Worm (Caenorhabditis elegans) whole organism, L4 larva: ENCODE data around the gene F20A1.6.

Experiments used
- F26F4.8 ChIP-seq: fragments of 200-800 bp; sonication (Bioruptor generic); conservative IDR thresholded peaks from 2 replicates; pipeline ENCODE4 v1.3.6; 2022; ENCODE audit warnings: missing genetic modification characterization, missing compliant biosample characterization
- F49E8.2 ChIP-seq: sonication (generic microtip); optimal IDR thresholded peaks from 2 replicates; lab custom pipeline; 2016; ENCODE audit warnings: missing compliant biosample characterization, mild to moderate bottlenecking, missing genetic modification characterization, borderline replicate concordance
- T20F7.1 ChIP-seq: fragments of 200-800 bp; sonication (Bioruptor generic); optimal IDR thresholded peaks from 2 replicates; lab custom pipeline; 2018; ENCODE audit warnings: mild to moderate bottlenecking, missing genetic modification characterization, missing compliant biosample characterization
- Y105C5A.15 ChIP-seq: fragments of 200-800 bp; sonication (Bioruptor generic); IDR thresholded peaks from 2 replicates; pipeline ENCODE4 v1.3.6; 2022; ENCODE audit warnings: missing genetic modification characterization, missing compliant biosample characterization
- Y75B8A.6 ChIP-seq: fragments of 200-800 bp; sonication (Bioruptor generic); IDR thresholded peaks from 2 replicates; pipeline ENCODE4 v1.3.6; 2022; ENCODE audit warnings: missing genetic modification reagents, missing genetic modification characterization, missing compliant biosample characterization
- ZK337.2 ChIP-seq: fragments of 200-800 bp; sonication (Bioruptor generic); IDR thresholded peaks from 2 replicates; pipeline ENCODE4 v1.3.6; 2022; ENCODE audit warnings: missing genetic modification reagents, missing genetic modification characterization, missing compliant biosample characterization
- aha-1 ChIP-seq: fragments of 150-350 bp; peaks from one replicate; lab custom pipeline; 2014; ENCODE audit warnings: missing biosample characterization, missing genetic modification characterization
- ceh-28 ChIP-seq: fragments of 150-350 bp; optimal IDR thresholded peaks from 2 replicates; lab custom pipeline; 2014; ENCODE audit warnings: missing biosample characterization, missing genetic modification reagents, missing genetic modification characterization
- ceh-32 ChIP-seq: sonication (generic microtip); optimal IDR thresholded peaks from 2 replicates; lab custom pipeline; 2016; ENCODE audit warnings: mild to moderate bottlenecking, missing genetic modification characterization, missing compliant biosample characterization; ENCODE audit not compliant: poor library complexity
- ceh-62 ChIP-seq: sonication (generic microtip); optimal IDR thresholded peaks from 2 replicates; lab custom pipeline; 2017; ENCODE audit warnings: missing biosample characterization, missing genetic modification characterization
- ces-1 ChIP-seq: fragments of 150-350 bp; sonication (generic microtip); optimal IDR thresholded peaks from 4 replicates; lab custom pipeline; 2014; ENCODE audit warnings: missing biosample characterization, missing genetic modification reagents, missing genetic modification characterization
- cey-2 ChIP-seq: sonication (generic microtip); optimal IDR thresholded peaks from 3 replicates; lab custom pipeline; 2017; ENCODE audit warnings: missing genetic modification characterization, mild to moderate bottlenecking, missing compliant biosample characterization, antibody characterized with exemption, borderline replicate concordance; ENCODE audit not compliant: insufficient read depth
- duxl-1 ChIP-seq: sonication (generic microtip); optimal IDR thresholded peaks from 2 replicates; lab custom pipeline; 2016; ENCODE audit warnings: mild to moderate bottlenecking, missing genetic modification characterization, moderate library complexity, missing compliant biosample characterization; ENCODE audit not compliant: poor library complexity
- fkh-10 ChIP-seq: fragments of 150-350 bp; optimal IDR thresholded peaks from 2 replicates; lab custom pipeline; 2014; ENCODE audit warnings: missing biosample characterization, missing genetic modification reagents, missing genetic modification characterization
- hif-1 ChIP-seq, 2 experiments: sonication (generic microtip); optimal IDR thresholded peaks; 2 replicates each; lab custom pipeline; 2016 to 2017; ENCODE audit warnings: missing compliant biosample characterization in 2 of 2, missing genetic modification characterization in 2 of 2, missing genetic modification reagents in 2 of 2, missing genotype in 2 of 2, mild to moderate bottlenecking in 1 of 2
- hlh-11 ChIP-seq: fragments of 200-800 bp; sonication (Bioruptor generic); optimal IDR thresholded peaks from 2 replicates; lab custom pipeline; 2018; ENCODE audit warnings: mild to moderate bottlenecking, missing genetic modification characterization, missing compliant biosample characterization
- lim-7 ChIP-seq: fragments of 200-800 bp; sonication (Bioruptor generic); IDR thresholded peaks from 2 replicates; pipeline ENCODE4 v1.3.6; 2022; ENCODE audit warnings: missing genetic modification characterization, missing compliant biosample characterization
- lin-13 ChIP-seq: fragments of 150-350 bp; optimal IDR thresholded peaks from 2 replicates; lab custom pipeline; 2014; ENCODE audit warnings: missing biosample characterization, missing genetic modification reagents, missing genetic modification characterization
- lin-38 ChIP-seq: fragments of 200-800 bp; sonication (Bioruptor generic); IDR thresholded peaks from 2 replicates; pipeline ENCODE4 v1.3.6; 2022; ENCODE audit warnings: missing genetic modification reagents, missing genetic modification characterization, missing compliant biosample characterization
- madf-5 ChIP-seq, 2 experiments: fragments of 200-800 bp; sonication (Bioruptor generic); IDR thresholded peaks; 2 replicates each; pipeline ENCODE4 v1.3.6; 2022; ENCODE audit warnings: missing compliant biosample characterization in 2 of 2, missing genetic modification characterization in 2 of 2
- mdl-1 ChIP-seq, 2 experiments: fragments of 150-350 bp in 1 of 2; sonication (generic microtip) in 1 of 2; optimal IDR thresholded peaks; 2 replicates each; lab custom pipeline; 2014 to 2017; ENCODE audit warnings: missing biosample characterization in 2 of 2, missing genetic modification characterization in 2 of 2
- mdt-29 ChIP-seq: fragments of 200-800 bp; sonication (Bioruptor generic); IDR thresholded peaks from 2 replicates; pipeline ENCODE4 v1.3.6; 2022; ENCODE audit warnings: missing genetic modification reagents, missing genetic modification characterization, missing compliant biosample characterization
- mes-2 ChIP-seq: sonication (generic microtip); optimal IDR thresholded peaks from 2 replicates; lab custom pipeline; 2016; ENCODE audit warnings: missing genotype, mild to moderate bottlenecking, missing genetic modification characterization, missing compliant biosample characterization; ENCODE audit not compliant: poor library complexity, severe bottlenecking
- mxl-3 ChIP-seq: fragments of 200-800 bp; sonication (Bioruptor generic); optimal IDR thresholded peaks from 2 replicates; lab custom pipeline; 2018; ENCODE audit warnings: mild to moderate bottlenecking, missing genetic modification characterization, missing compliant biosample characterization
- nhr-102 ChIP-seq: sonication (generic microtip); optimal IDR thresholded peaks from 2 replicates; lab custom pipeline; 2016; ENCODE audit warnings: mild to moderate bottlenecking, missing genetic modification characterization, moderate library complexity, missing compliant biosample characterization
- nhr-11 ChIP-seq: fragments of 150-350 bp; optimal IDR thresholded peaks from 2 replicates; lab custom pipeline; 2014; ENCODE audit warnings: missing biosample characterization, missing genetic modification characterization
- nhr-237 ChIP-seq: sonication (generic microtip); optimal IDR thresholded peaks from 2 replicates; lab custom pipeline; 2017; ENCODE audit warnings: missing biosample characterization, missing genetic modification characterization
- nhr-25 ChIP-seq: sonication (generic microtip); optimal IDR thresholded peaks from 2 replicates; lab custom pipeline; 2017; ENCODE audit warnings: missing genetic modification characterization, mild to moderate bottlenecking, missing compliant biosample characterization, antibody characterized with exemption, moderate library complexity, borderline replicate concordance; ENCODE audit not compliant: insufficient read depth
- nhr-6 ChIP-seq: fragments of 150-350 bp; optimal IDR thresholded peaks from 2 replicates; lab custom pipeline; 2014; ENCODE audit warnings: missing biosample characterization, missing genetic modification characterization
- nhr-76 ChIP-seq: fragments of 150-350 bp; optimal IDR thresholded peaks from 2 replicates; lab custom pipeline; 2014; ENCODE audit warnings: missing biosample characterization, missing genetic modification characterization
- nhr-77 ChIP-seq: fragments of 150-350 bp; optimal IDR thresholded peaks from 2 replicates; lab custom pipeline; 2014; ENCODE audit warnings: missing biosample characterization, missing genetic modification characterization
- pqm-1 ChIP-seq: sonication (generic microtip); optimal IDR thresholded peaks from 2 replicates; lab custom pipeline; 2017; ENCODE audit warnings: missing biosample characterization, missing genetic modification characterization
- rbr-2 ChIP-seq: sonication (generic microtip); optimal IDR thresholded peaks from 2 replicates; lab custom pipeline; 2016; ENCODE audit warnings: missing genotype, missing genetic modification characterization, missing compliant biosample characterization
- saeg-2 ChIP-seq: fragments of 200-800 bp; sonication (Bioruptor generic); IDR thresholded peaks from 2 replicates; pipeline ENCODE4 v1.3.6; 2022; ENCODE audit warnings: missing genetic modification reagents, missing genetic modification characterization, missing compliant biosample characterization
- sdz-12 ChIP-seq: fragments of 200-800 bp; sonication (Bioruptor generic); optimal IDR thresholded peaks from 2 replicates; lab custom pipeline; 2018; ENCODE audit warnings: mild to moderate bottlenecking, missing genetic modification characterization, missing compliant biosample characterization
- set-16 ChIP-seq: fragments of 200-800 bp; sonication (Bioruptor generic); IDR thresholded peaks from 2 replicates; pipeline ENCODE4 v1.3.6; 2022; ENCODE audit warnings: missing genetic modification reagents, missing genetic modification characterization, missing compliant biosample characterization
- spr-1 ChIP-seq: sonication (generic microtip); optimal IDR thresholded peaks from 2 replicates; lab custom pipeline; 2016; ENCODE audit warnings: mild to moderate bottlenecking, missing genetic modification characterization, missing compliant biosample characterization
- unc-39 ChIP-seq: sonication (generic microtip); optimal IDR thresholded peaks from 2 replicates; lab custom pipeline; 2017; ENCODE audit warnings: missing biosample characterization, missing genetic modification characterization
- unc-62 ChIP-seq, 3 experiments: fragments of 150-350 bp in 1 of 3; sonication (generic microtip); optimal IDR thresholded peaks in 2 of 3; peaks in 1 of 3; 1 replicate in 1 of 3; 2 replicates in 2 of 3; lab custom pipeline; 2014 to 2017; ENCODE audit warnings: missing biosample characterization in 3 of 3, missing genetic modification characterization in 3 of 3, missing genetic modification reagents in 3 of 3, missing genotype in 1 of 3
- zfp-3 ChIP-seq: fragments of 200-800 bp; sonication (Bioruptor generic); conservative IDR thresholded peaks from 2 replicates; pipeline ENCODE4 v1.3.6; 2022; ENCODE audit warnings: missing genetic modification reagents, missing genetic modification characterization, missing compliant biosample characterization
- zip-2 ChIP-seq: fragments of 150-350 bp; optimal IDR thresholded peaks from 2 replicates; lab custom pipeline; 2014; ENCODE audit warnings: missing biosample characterization, missing genetic modification characterization
- ztf-11 ChIP-seq: fragments of 150-350 bp; optimal IDR thresholded peaks from 2 replicates; lab custom pipeline; 2014; ENCODE audit warnings: missing biosample characterization, missing genetic modification characterization

Gene F20A1.6

ce11 chrV:7012617-7013016, 14.3 kb downstream of the F20A1.6 start, which contains the start of gene srw-127:
Gene srw-127 (plus strand): TSS chrV:7012917.
- TF ChIP-seq nhr-11 (tag; lab: Kevin White, UChicago) = no peak
- no peak for TF ChIP-seq F49E8.2 (tag; lab: Kevin White, UChicago)
- TF ChIP-seq zip-2 (tag; lab: Kevin White, UChicago) = no peak
- no peak for TF ChIP-seq set-16
- no peak for TF ChIP-seq ceh-32
- no peak for TF ChIP-seq mes-2
- no peak for TF ChIP-seq pqm-1 (tag; lab: Kevin White, UChicago)
- no peak for TF ChIP-seq duxl-1
- TF ChIP-seq mdl-1 (tag; optimal IDR thresholded peaks at IDR 0.05; lab: Kevin White, UChicago) = no peak
- no peak for TF ChIP-seq unc-39 (tag; lab: Kevin White, UChicago)
- TF ChIP-seq fkh-10 = no peak
- TF ChIP-seq spr-1 (tag; lab: Kevin White, UChicago) = no peak
- no peak for TF ChIP-seq lim-7 (GFP tag; lab: Robert Waterston, UW)
- no peak for TF ChIP-seq Y75B8A.6
- no peak for TF ChIP-seq saeg-2 (GFP tag; lab: Robert Waterston, UW)
- TF ChIP-seq nhr-6 (tag; lab: Kevin White, UChicago) = no peak
- TF ChIP-seq F26F4.8 (GFP tag; lab: Robert Waterston, UW) = no peak

- no peak for TF ChIP-seq unc-39 (tag; lab: Kevin White, UChicago)
- no peak for TF ChIP-seq aha-1 (tag; lab: Kevin White, UChicago)
- TF ChIP-seq mxl-3 (GFP tag; lab: Kevin White, UChicago) = no peak
- no peak for TF ChIP-seq hlh-11 (tag; lab: Kevin White, UChicago)
- no peak for TF ChIP-seq ztf-11
- TF ChIP-seq Y105C5A.15 (GFP tag; lab: Robert Waterston, UW) = no peak
- no peak for TF ChIP-seq madf-5 (GFP tag; IDR thresholded peaks at IDR 0.05; lab: Robert Waterston, UW)
- no peak for TF ChIP-seq hif-1 (tag; optimal IDR thresholded peaks at IDR 0.05; lab: Kevin White, UChicago)
- TF ChIP-seq ces-1 (GFP tag; lab: Kevin White, UChicago) = no peak
- TF ChIP-seq F26F4.8 (GFP tag; lab: Robert Waterston, UW) = no peak
- TF ChIP-seq zfp-3 (GFP tag; lab: Robert Waterston, UW) = no peak
- no peak for TF ChIP-seq nhr-237 (tag; lab: Kevin White, UChicago)
- TF ChIP-seq lin-13 (GFP tag; lab: Kevin White, UChicago) = no peak
- no peak for TF ChIP-seq lin-38
- TF ChIP-seq lim-7 (GFP tag; lab: Robert Waterston, UW) = no peak
These were observed 17.5 kb downstream of the F20A1.6 start, which contains the start of gene C33G8.2 for ce11 chrV:7009461-7009860. Gene C33G8.2 (plus strand): TSS chrV:7009761.

ce11 chrV:7007307-7007706, 19.6 kb downstream of the F20A1.6 start, which contains the start of gene drd-10:
Gene drd-10 (plus strand): TSS chrV:7007607.
- TF ChIP-seq ceh-62 = no peak
- TF ChIP-seq ZK337.2 = no peak
- no peak for TF ChIP-seq sdz-12 (GFP tag; lab: Kevin White, UChicago)
- no peak for TF ChIP-seq nhr-77
- TF ChIP-seq nhr-102 (tag; lab: Kevin White, UChicago) = no peak
- no peak for TF ChIP-seq T20F7.1
- TF ChIP-seq hif-1 (tag; optimal IDR thresholded peaks at IDR 0.05; lab: Kevin White, UChicago) = no peak
- TF ChIP-seq cey-2 (tag; lab: Kevin White, UChicago) = no peak
- no peak for TF ChIP-seq pqm-1 (tag; lab: Kevin White, UChicago)
- no peak for TF ChIP-seq zip-2 (tag; lab: Kevin White, UChicago)
- no peak for TF ChIP-seq ceh-28 (tag; lab: Kevin White, UChicago)
- no peak for TF ChIP-seq unc-62 (GFP tag; optimal IDR thresholded peaks at IDR 0.05 in 1 of 2; lab: Kevin White, UChicago)
- no peak for TF ChIP-seq unc-62 (tag; optimal IDR thresholded peaks at IDR 0.05; lab: Kevin White, UChicago)
- TF ChIP-seq mdt-29 (GFP tag; lab: Robert Waterston, UW) = no peak
- no peak for TF ChIP-seq nhr-76 (tag; lab: Kevin White, UChicago)
- no peak for TF ChIP-seq zfp-3 (GFP tag; lab: Robert Waterston, UW)
- no peak for TF ChIP-seq rbr-2 (tag; lab: Kevin White, UChicago)
- no peak for TF ChIP-seq saeg-2 (GFP tag; lab: Robert Waterston, UW)
- TF ChIP-seq nhr-25 (tag; lab: Kevin White, UChicago) = no peak
